Worm (Caenorhabditis elegans): ENCODE measurements around the gene ztf-16.

- no peak for TF ChIP-seq zag-1 (tag; optimal IDR thresholded peaks at IDR 0.05)
- TF ChIP-seq sma-3 (GFP tag; optimal IDR thresholded peaks at IDR 0.05): no peak
- TF ChIP-seq sma-9 (GFP tag; optimal IDR thresholded peaks at IDR 0.05): no peak
- no peak for TF ChIP-seq sma-9 (tag; optimal IDR thresholded peaks at IDR 0.05)
- TF ChIP-seq elt-1 (tag; optimal IDR thresholded peaks at IDR 0.05): no peak
- no peak for TF ChIP-seq ceh-16 (tag; optimal IDR thresholded peaks at IDR 0.05)
- TF ChIP-seq ceh-82 (tag; optimal IDR thresholded peaks at IDR 0.05): no peak
- no peak for TF ChIP-seq ZK546.5 (tag; optimal IDR thresholded peaks at IDR 0.05)
- TF ChIP-seq unc-62 (GFP tag; optimal IDR thresholded peaks at IDR 0.05): no peak
- no peak for TF ChIP-seq nhr-12 (tag; optimal IDR thresholded peaks at IDR 0.05)
- TF ChIP-seq nhr-77 (tag; optimal IDR thresholded peaks at IDR 0.05): no peak
- no peak for TF ChIP-seq ztf-11 (tag; optimal IDR thresholded peaks at IDR 0.05)
- no peak for TF ChIP-seq ama-1 (optimal IDR thresholded peaks at IDR 0.05)
- no peak for TF ChIP-seq lin-13 (GFP tag; optimal IDR thresholded peaks at IDR 0.05)
Measured at ce11 chrX:4803942-4804341, 7.4 kb downstream of the ztf-16 start.

All from whole organism, L2 larva.